Worm (Caenorhabditis elegans) whole organism, young adult: ENCODE results near the gene F44E2.7.

Source experiments
- B0035.1 ChIP-seq: sonication (generic microtip); optimal IDR thresholded peaks from 2 replicates; lab custom pipeline; 2016; ENCODE audit warnings: missing genetic modification characterization, mild to moderate bottlenecking, missing compliant biosample characterization, missing genotype, missing genetic modification reagents
- C06A6.2 ChIP-seq: fragments of 200-800 bp; sonication (Bioruptor generic); conservative IDR thresholded peaks from 2 replicates; pipeline ENCODE4 v1.3.6; 2022; ENCODE audit warnings: missing genetic modification characterization, missing compliant biosample characterization
- F10E7.11 ChIP-seq: sonication (generic microtip); optimal IDR thresholded peaks from 2 replicates; lab custom pipeline; 2017; ENCODE audit warnings: mild to moderate bottlenecking, missing genetic modification characterization, moderate library complexity, missing compliant biosample characterization
- F22D6.2 ChIP-seq: sonication (generic microtip); optimal IDR thresholded peaks from 2 replicates; lab custom pipeline; 2016; ENCODE audit warnings: mild to moderate bottlenecking, missing genetic modification characterization, missing compliant biosample characterization
- F55B11.4 ChIP-seq: sonication (generic microtip); optimal IDR thresholded peaks from 2 replicates; lab custom pipeline; 2016; ENCODE audit warnings: missing compliant biosample characterization, missing genetic modification characterization, borderline replicate concordance; ENCODE audit not compliant: insufficient read depth
- K12H6.12 ChIP-seq: fragments of 200-800 bp; sonication (Bioruptor generic); optimal IDR thresholded peaks from 2 replicates; lab custom pipeline; 2018; ENCODE audit warnings: mild to moderate bottlenecking, missing genetic modification characterization, missing compliant biosample characterization
- akir-1 ChIP-seq: fragments of 200-800 bp; sonication (Bioruptor generic); optimal IDR thresholded peaks from 2 replicates; lab custom pipeline; 2018; ENCODE audit warnings: mild to moderate bottlenecking, missing genetic modification characterization, moderate library complexity, missing compliant biosample characterization
- aptf-2 ChIP-seq: fragments of 200-800 bp; sonication (Bioruptor generic); conservative IDR thresholded peaks from 2 replicates; pipeline ENCODE4 v1.3.6; 2022; ENCODE audit warnings: missing genetic modification reagents, missing genetic modification characterization, missing compliant biosample characterization
- athp-1 ChIP-seq: sonication (generic microtip); optimal IDR thresholded peaks from 2 replicates; lab custom pipeline; 2017; ENCODE audit warnings: mild to moderate bottlenecking, missing genetic modification characterization, missing compliant biosample characterization
- attf-3 ChIP-seq: fragments of 200-800 bp; sonication (Bioruptor generic); conservative IDR thresholded peaks from 2 replicates; pipeline ENCODE4 v1.3.6; 2022; ENCODE audit warnings: missing genetic modification reagents, missing genetic modification characterization, missing compliant biosample characterization
- ccch-3 ChIP-seq: fragments of 200-800 bp; sonication (Bioruptor generic); optimal IDR thresholded peaks from 2 replicates; lab custom pipeline; 2018; ENCODE audit warnings: mild to moderate bottlenecking, missing genetic modification characterization, missing compliant biosample characterization
- cebp-1 ChIP-seq, 2 experiments: fragments of 200-800 bp in 1 of 2; sonication (Bioruptor generic) in 1 of 2; sonication (generic microtip) in 1 of 2; IDR thresholded peaks in 1 of 2; optimal IDR thresholded peaks in 1 of 2; 2 replicates each; pipeline versions ENCODE4 v1.3.6 to Lab custom; 2017 to 2022; ENCODE audit warnings: missing compliant biosample characterization in 2 of 2, missing genetic modification characterization in 2 of 2, mild to moderate bottlenecking in 1 of 2, missing genetic modification reagents in 1 of 2, moderate library complexity in 1 of 2
- ceh-100 ChIP-seq: fragments of 200-800 bp; sonication (Bioruptor generic); IDR thresholded peaks from 2 replicates; pipeline ENCODE4 v1.3.6; 2022; ENCODE audit warnings: missing genetic modification reagents, missing genetic modification characterization, missing compliant biosample characterization
- ceh-27 ChIP-seq: fragments of 200-800 bp; sonication (Bioruptor generic); optimal IDR thresholded peaks from 2 replicates; lab custom pipeline; 2018; ENCODE audit warnings: mild to moderate bottlenecking, missing genetic modification characterization, moderate library complexity, missing compliant biosample characterization
- die-1 ChIP-seq: sonication (generic microtip); optimal IDR thresholded peaks from 2 replicates; lab custom pipeline; 2016; ENCODE audit warnings: missing genotype, mild to moderate bottlenecking, missing genetic modification characterization, missing compliant biosample characterization
- efl-1 ChIP-seq: fragments of 150-350 bp; optimal IDR thresholded peaks from 2 replicates; lab custom pipeline; 2014; ENCODE audit warnings: missing biosample characterization, missing genetic modification reagents, missing genetic modification characterization
- egl-44 ChIP-seq: fragments of 200-800 bp; sonication (Bioruptor generic); IDR thresholded peaks from 2 replicates; pipeline ENCODE4 v1.3.6; 2022; ENCODE audit warnings: missing genetic modification reagents, missing genetic modification characterization, missing compliant biosample characterization
- ekl-4 ChIP-seq: fragments of 200-800 bp; sonication (Bioruptor generic); IDR thresholded peaks from 2 replicates; pipeline ENCODE4 v1.3.6; 2022; ENCODE audit warnings: missing genetic modification reagents, missing genetic modification characterization, missing compliant biosample characterization
- gei-17 ChIP-seq: fragments of 200-800 bp; sonication (Bioruptor generic); optimal IDR thresholded peaks from 2 replicates; lab custom pipeline; 2018; ENCODE audit warnings: mild to moderate bottlenecking, missing genetic modification characterization, missing compliant biosample characterization
- lag-1 ChIP-seq: fragments of 200-800 bp; sonication (Bioruptor generic); IDR thresholded peaks from 2 replicates; pipeline ENCODE4 v1.3.6; 2022; ENCODE audit warnings: missing genetic modification reagents, missing genetic modification characterization, missing compliant biosample characterization
- lin-26 ChIP-seq: fragments of 200-800 bp; sonication (Bioruptor generic); IDR thresholded peaks from 2 replicates; pipeline ENCODE4 v1.3.6; 2022; ENCODE audit warnings: missing genetic modification reagents, missing genetic modification characterization, missing compliant biosample characterization
- lin-35 ChIP-seq, 3 experiments: fragments of 150-350 bp in 2 of 3; sonication (generic microtip) in 1 of 3; optimal IDR thresholded peaks; 2 replicates each; lab custom pipeline; 2014 to 2018; ENCODE audit warnings: missing biosample characterization in 3 of 3, missing genetic modification characterization in 3 of 3, missing genetic modification reagents in 3 of 3
- lin-40 ChIP-seq: sonication (generic microtip); optimal IDR thresholded peaks from 2 replicates; lab custom pipeline; 2016; ENCODE audit warnings: missing genetic modification characterization, mild to moderate bottlenecking, missing compliant biosample characterization, missing genotype, missing genetic modification reagents
- madf-10 ChIP-seq: sonication (generic microtip); optimal IDR thresholded peaks from 2 replicates; lab custom pipeline; 2016; ENCODE audit warnings: mild to moderate bottlenecking, missing genetic modification characterization, missing compliant biosample characterization
- madf-3 ChIP-seq: fragments of 200-800 bp; sonication (Bioruptor generic); IDR thresholded peaks from 2 replicates; pipeline ENCODE4 v1.3.6; 2022; ENCODE audit warnings: missing genetic modification reagents, missing genetic modification characterization, missing compliant biosample characterization
- mcd-1 ChIP-seq: fragments of 200-800 bp; sonication (Bioruptor generic); IDR thresholded peaks from 2 replicates; pipeline ENCODE4 v1.3.6; 2022; ENCODE audit warnings: missing genetic modification reagents, missing genetic modification characterization, missing compliant biosample characterization
- nhr-80 ChIP-seq: sonication (generic microtip); optimal IDR thresholded peaks from 2 replicates; lab custom pipeline; 2016; ENCODE audit warnings: missing genetic modification characterization, missing compliant biosample characterization
- nhr-90 ChIP-seq: sonication (generic microtip); optimal IDR thresholded peaks from 2 replicates; lab custom pipeline; 2016; ENCODE audit warnings: missing genotype, mild to moderate bottlenecking, missing genetic modification characterization, missing compliant biosample characterization
- pbrm-1 ChIP-seq: fragments of 200-800 bp; sonication (Bioruptor generic); IDR thresholded peaks from 2 replicates; pipeline ENCODE4 v1.3.6; 2022; ENCODE audit warnings: missing genetic modification reagents, missing genetic modification characterization, missing compliant biosample characterization
- sdz-38 ChIP-seq: sonication (generic microtip); optimal IDR thresholded peaks from 2 replicates; lab custom pipeline; 2016; ENCODE audit warnings: missing genotype, missing genetic modification characterization, missing compliant biosample characterization
- snpc-1.1 ChIP-seq: sonication (generic microtip); optimal IDR thresholded peaks from 2 replicates; lab custom pipeline; 2017; ENCODE audit warnings: missing genetic modification characterization, mild to moderate bottlenecking, missing compliant biosample characterization, antibody characterized with exemption, moderate library complexity, missing genotype, missing genetic modification reagents; ENCODE audit not compliant: insufficient read depth
- tbp1 ChIP-seq: fragments of 200-800 bp; sonication (Bioruptor generic); optimal IDR thresholded peaks from 2 replicates; lab custom pipeline; 2018; ENCODE audit warnings: mild to moderate bottlenecking, missing genetic modification characterization, missing compliant biosample characterization
- tbx-9 ChIP-seq: sonication (generic microtip); optimal IDR thresholded peaks from 2 replicates; lab custom pipeline; 2016; ENCODE audit warnings: borderline replicate concordance, missing genetic modification characterization, inconsistent platforms, missing compliant biosample characterization
- unc-62 ChIP-seq: fragments of 150-350 bp; optimal IDR thresholded peaks from 2 replicates; lab custom pipeline; 2014; ENCODE audit warnings: missing biosample characterization, missing genetic modification reagents, missing genetic modification characterization
- zim-3 ChIP-seq: sonication (generic microtip); optimal IDR thresholded peaks from 2 replicates; lab custom pipeline; 2017; ENCODE audit warnings: mild to moderate bottlenecking, missing genetic modification characterization, moderate library complexity, missing compliant biosample characterization
- ztf-22 ChIP-seq: fragments of 200-800 bp; sonication (Bioruptor generic); optimal IDR thresholded peaks from 2 replicates; lab custom pipeline; 2018; ENCODE audit warnings: mild to moderate bottlenecking, missing genetic modification characterization, moderate library complexity, missing compliant biosample characterization
- ztf-3 ChIP-seq: fragments of 200-800 bp; sonication (Bioruptor generic); optimal IDR thresholded peaks from 2 replicates; lab custom pipeline; 2018; ENCODE audit warnings: mild to moderate bottlenecking, missing genetic modification characterization, missing compliant biosample characterization

F44E2.7 gene

ce11 chrIII:8801864-8802818 is 46.1 kb downstream of the F44E2.7 start (continued):
- TF ChIP-seq aptf-2 (GFP tag; lab: Robert Waterston, UW) (no peak), unc-62 (GFP tag; lab: Kevin White, UChicago) (peak; percentile 89), nhr-90 (tag; lab: Kevin White, UChicago) (peak; percentile 85), die-1 (tag; lab: Kevin White, UChicago) (peak; percentile 4), madf-10 (tag; lab: Kevin White, UChicago) (peak; percentile 88), ztf-3 (GFP tag; lab: Kevin White, UChicago) (peak; percentile 83), K12H6.12 (tag; lab: Kevin White, UChicago) (peak; percentile 98), nhr-80 (tag; lab: Kevin White, UChicago) (peak; percentile 99), F22D6.2 (peak; percentile 77), zim-3 (tag; lab: Kevin White, UChicago) (no peak), B0035.1 (tag; lab: Kevin White, UChicago) (peak; percentile 67), cebp-1 (GFP tag; IDR thresholded peaks at IDR 0.05; lab: Robert Waterston, UW) (no peak), cebp-1 (tag; optimal IDR thresholded peaks at IDR 0.05; lab: Kevin White, UChicago) (peak; percentile 92), athp-1 (peak; percentile 85), lin-35 (GFP tag; optimal IDR thresholded peaks at IDR 0.05; lab: Kevin White, UChicago) (peak in 1 of 3 experiments; percentile 61), snpc-1.1 (tag; lab: Kevin White, UChicago) (peak; percentile 57), lag-1 (0 out of 2 replicates have a peak, but pooled peaks have one; percentile 56), tbp1 (peak; percentile 57), ceh-27 (GFP tag; lab: Kevin White, UChicago) (peak; percentile 90), efl-1 (GFP tag; lab: Kevin White, UChicago) (no peak), lin-26 (GFP tag; lab: Robert Waterston, UW) (peak; percentile 75; the same call in 1 of the 2 replicates), akir-1 (GFP tag; lab: Kevin White, UChicago) (peak; percentile 70), ekl-4 (GFP tag; lab: Robert Waterston, UW) (peak; percentile 35; the same call in 1 of the 2 replicates), F10E7.11 (tag; lab: Kevin White, UChicago) (no peak), mcd-1 (GFP tag; lab: Robert Waterston, UW) (peak; percentile 69), egl-44 (GFP tag; lab: Robert Waterston, UW) (no peak; the same call in 1 of the 2 replicates), attf-3 (GFP tag; lab: Robert Waterston, UW) (peak; percentile 17; the same call in 1 of the 2 replicates), tbx-9 (tag; lab: Kevin White, UChicago) (no peak), ceh-100 (GFP tag; lab: Robert Waterston, UW) (peak; percentile 37; the same call in 1 of the 2 replicates), lin-40 (tag; lab: Kevin White, UChicago) (peak; percentile 96), F55B11.4 (tag; lab: Kevin White, UChicago) (no peak), C06A6.2 (GFP tag; lab: Robert Waterston, UW) (peak; percentile 68), pbrm-1 (GFP tag; lab: Robert Waterston, UW) (peak; percentile 79), ccch-3 (GFP tag; lab: Kevin White, UChicago) (no peak)

ce11 chrIII:8801352-8801863 is 46.9 kb downstream of the F44E2.7 start:
- no peak for TF ChIP-seq ztf-22 (GFP tag; lab: Kevin White, UChicago)
- TF ChIP-seq madf-3 (GFP tag; lab: Robert Waterston, UW): no peak
- TF ChIP-seq die-1 (tag; lab: Kevin White, UChicago): peak; percentile 19
- TF ChIP-seq sdz-38 (tag; lab: Kevin White, UChicago): no peak
- no peak for TF ChIP-seq gei-17 (GFP tag; lab: Kevin White, UChicago)
